Worm (Caenorhabditis elegans) whole organism, young adult: Measurements from ENCODE around the gene C44F1.1.

Source experiments
- B0336.3 ChIP-seq: fragments of 200-800 bp; sonication (Bioruptor generic); IDR thresholded peaks from 2 replicates; pipeline ENCODE4 v1.3.6; 2022; ENCODE audit warnings: missing genetic modification characterization, missing compliant biosample characterization
- F33H1.4 ChIP-seq: fragments of 200-800 bp; sonication (Bioruptor generic); IDR thresholded peaks from 2 replicates; pipeline ENCODE4 v1.3.6; 2022; ENCODE audit warnings: missing genetic modification reagents, missing genetic modification characterization, missing compliant biosample characterization
- F49E8.2 ChIP-seq: sonication (generic microtip); optimal IDR thresholded peaks from 3 replicates; lab custom pipeline; 2017; ENCODE audit warnings: missing genetic modification characterization, mild to moderate bottlenecking, missing compliant biosample characterization, antibody characterized with exemption, moderate library complexity; ENCODE audit not compliant: insufficient read depth
- F55B11.4 ChIP-seq: sonication (generic microtip); optimal IDR thresholded peaks from 2 replicates; lab custom pipeline; 2016; ENCODE audit warnings: missing compliant biosample characterization, missing genetic modification characterization, borderline replicate concordance; ENCODE audit not compliant: insufficient read depth
- K11D2.4 ChIP-seq: fragments of 200-800 bp; sonication (Bioruptor generic); IDR thresholded peaks from 2 replicates; pipeline ENCODE4 v1.3.6; 2022; ENCODE audit warnings: missing genetic modification reagents, missing genetic modification characterization, missing compliant biosample characterization
- Y79H2A.3 ChIP-seq: fragments of 200-800 bp; sonication (Bioruptor generic); conservative IDR thresholded peaks from 2 replicates; pipeline ENCODE4 v1.3.6; 2022; ENCODE audit warnings: missing genetic modification reagents, missing genetic modification characterization, missing compliant biosample characterization
- ama-1 ChIP-seq, 3 experiments: fragments of 150-350 bp in 1 of 3; sonication (generic microtip) in 2 of 3; optimal IDR thresholded peaks; 2 replicates each; lab custom pipeline; 2014 to 2018; ENCODE audit warnings: missing biosample characterization in 2 of 3, missing genetic modification characterization in 2 of 3, missing genetic modification reagents in 2 of 3
- aptf-3 ChIP-seq: fragments of 200-800 bp; sonication (Bioruptor generic); IDR thresholded peaks from 2 replicates; pipeline ENCODE4 v1.3.6; 2022; ENCODE audit warnings: missing genetic modification characterization, missing compliant biosample characterization
- atf-7 ChIP-seq: sonication (generic microtip); optimal IDR thresholded peaks from 2 replicates; lab custom pipeline; 2017; ENCODE audit warnings: mild to moderate bottlenecking, missing genetic modification characterization, missing compliant biosample characterization
- attf-3 ChIP-seq: fragments of 200-800 bp; sonication (Bioruptor generic); conservative IDR thresholded peaks from 2 replicates; pipeline ENCODE4 v1.3.6; 2022; ENCODE audit warnings: missing genetic modification reagents, missing genetic modification characterization, missing compliant biosample characterization
- attf-5 ChIP-seq: fragments of 200-800 bp; sonication (Bioruptor generic); optimal IDR thresholded peaks from 2 replicates; lab custom pipeline; 2018; ENCODE audit warnings: mild to moderate bottlenecking, missing genetic modification characterization, missing compliant biosample characterization
- attf-6 ChIP-seq: fragments of 200-800 bp; sonication (Bioruptor generic); IDR thresholded peaks from 2 replicates; pipeline ENCODE4 v1.3.6; 2022; ENCODE audit warnings: missing genetic modification reagents, missing genetic modification characterization, missing compliant biosample characterization
- cebp-1 ChIP-seq, 2 experiments: fragments of 200-800 bp in 1 of 2; sonication (Bioruptor generic) in 1 of 2; sonication (generic microtip) in 1 of 2; IDR thresholded peaks in 1 of 2; optimal IDR thresholded peaks in 1 of 2; 2 replicates each; pipeline versions ENCODE4 v1.3.6 to Lab custom; 2017 to 2022; ENCODE audit warnings: missing compliant biosample characterization in 2 of 2, missing genetic modification characterization in 2 of 2, mild to moderate bottlenecking in 1 of 2, missing genetic modification reagents in 1 of 2, moderate library complexity in 1 of 2
- ceh-27 ChIP-seq: fragments of 200-800 bp; sonication (Bioruptor generic); optimal IDR thresholded peaks from 2 replicates; lab custom pipeline; 2018; ENCODE audit warnings: mild to moderate bottlenecking, missing genetic modification characterization, moderate library complexity, missing compliant biosample characterization
- chd-7 ChIP-seq: sonication (generic microtip); optimal IDR thresholded peaks from 2 replicates; lab custom pipeline; 2016; ENCODE audit warnings: mild to moderate bottlenecking, missing genetic modification characterization, moderate library complexity, missing compliant biosample characterization
- dox-1 ChIP-seq: fragments of 200-800 bp; sonication (Bioruptor generic); IDR thresholded peaks from 2 replicates; pipeline ENCODE4 v1.3.6; 2022; ENCODE audit warnings: missing genetic modification reagents, missing genetic modification characterization, missing compliant biosample characterization
- efl-1 ChIP-seq: fragments of 150-350 bp; optimal IDR thresholded peaks from 2 replicates; lab custom pipeline; 2014; ENCODE audit warnings: missing biosample characterization, missing genetic modification reagents, missing genetic modification characterization
- him-1 ChIP-seq: sonication (generic microtip); optimal IDR thresholded peaks from 2 replicates; lab custom pipeline; 2016; ENCODE audit warnings: missing genotype, missing genetic modification reagents, missing genetic modification characterization, missing compliant biosample characterization
- hmg-1.2 ChIP-seq: fragments of 200-800 bp; sonication (Bioruptor generic); IDR thresholded peaks from 2 replicates; pipeline ENCODE4 v1.3.6; 2022; ENCODE audit warnings: missing genetic modification reagents, missing genetic modification characterization, missing compliant biosample characterization
- hrde-1 ChIP-seq: sonication (generic microtip); optimal IDR thresholded peaks from 2 replicates; lab custom pipeline; 2016; ENCODE audit warnings: missing genetic modification characterization, mild to moderate bottlenecking, missing compliant biosample characterization, moderate library complexity, missing genotype, missing genetic modification reagents, borderline replicate concordance
- let-526 ChIP-seq: fragments of 200-800 bp; sonication (Bioruptor generic); IDR thresholded peaks from 2 replicates; pipeline ENCODE4 v1.3.6; 2022; ENCODE audit warnings: missing genetic modification reagents, missing genetic modification characterization, missing compliant biosample characterization
- lsl-1 ChIP-seq: fragments of 200-800 bp; sonication (Bioruptor generic); optimal IDR thresholded peaks from 2 replicates; lab custom pipeline; 2018; ENCODE audit warnings: mild to moderate bottlenecking, missing genetic modification characterization, moderate library complexity, missing compliant biosample characterization
- madf-3 ChIP-seq: fragments of 200-800 bp; sonication (Bioruptor generic); IDR thresholded peaks from 2 replicates; pipeline ENCODE4 v1.3.6; 2022; ENCODE audit warnings: missing genetic modification reagents, missing genetic modification characterization, missing compliant biosample characterization
- madf-6 ChIP-seq: fragments of 200-800 bp; sonication (Bioruptor generic); IDR thresholded peaks from 2 replicates; pipeline ENCODE4 v1.3.6; 2022; ENCODE audit warnings: missing genetic modification reagents, missing genetic modification characterization, missing compliant biosample characterization
- nfyb-1 ChIP-seq: fragments of 200-800 bp; sonication (Bioruptor generic); IDR thresholded peaks from 2 replicates; pipeline ENCODE4 v1.3.6; 2022; ENCODE audit warnings: missing genetic modification reagents, missing genetic modification characterization, missing compliant biosample characterization
- nhr-80 ChIP-seq: sonication (generic microtip); optimal IDR thresholded peaks from 2 replicates; lab custom pipeline; 2016; ENCODE audit warnings: missing genetic modification characterization, missing compliant biosample characterization
- rcor-1 ChIP-seq: fragments of 200-800 bp; sonication (Bioruptor generic); IDR thresholded peaks from 2 replicates; pipeline ENCODE4 v1.3.6; 2022; ENCODE audit warnings: missing genetic modification reagents, missing genetic modification characterization, missing compliant biosample characterization
- rec-8 ChIP-seq, 2 experiments: sonication (generic microtip); optimal IDR thresholded peaks; 2 replicates each; lab custom pipeline; 2016; ENCODE audit warnings: mild to moderate bottlenecking in 2 of 2, missing genetic modification characterization in 2 of 2, missing genetic modification reagents in 2 of 2, missing genotype in 2 of 2, missing biosample characterization in 1 of 2, missing compliant biosample characterization in 1 of 2, moderate library complexity in 1 of 2
- repo-1 ChIP-seq: sonication (generic microtip); optimal IDR thresholded peaks from 2 replicates; lab custom pipeline; 2017; ENCODE audit warnings: mild to moderate bottlenecking, missing genetic modification characterization, missing compliant biosample characterization
- snpc-1.3 ChIP-seq: sonication (generic microtip); optimal IDR thresholded peaks from 2 replicates; lab custom pipeline; 2017; ENCODE audit warnings: missing genetic modification characterization, mild to moderate bottlenecking, missing compliant biosample characterization, antibody characterized with exemption, moderate library complexity, missing genotype, missing genetic modification reagents; ENCODE audit not compliant: insufficient read depth
- snpc-4 ChIP-seq, 5 experiments: fragments of 150-350 bp in 1 of 5; sonication (generic microtip) in 4 of 5; optimal IDR thresholded peaks; 2 replicates each; lab custom pipeline; 2014 to 2018; ENCODE audit warnings: missing genetic modification characterization in 5 of 5, missing biosample characterization in 3 of 5, antibody characterized with exemption in 2 of 5, mild to moderate bottlenecking in 2 of 5, missing compliant biosample characterization in 2 of 5, missing genotype in 2 of 5, moderate library complexity in 2 of 5, missing genetic modification reagents in 1 of 5
- somi-1 ChIP-seq: fragments of 200-800 bp; sonication (Bioruptor generic); optimal IDR thresholded peaks from 2 replicates; lab custom pipeline; 2018; ENCODE audit warnings: mild to moderate bottlenecking, missing genetic modification characterization, missing compliant biosample characterization
- tbp1 ChIP-seq: fragments of 200-800 bp; sonication (Bioruptor generic); optimal IDR thresholded peaks from 2 replicates; lab custom pipeline; 2018; ENCODE audit warnings: mild to moderate bottlenecking, missing genetic modification characterization, missing compliant biosample characterization
- xnd-1 ChIP-seq: sonication (generic microtip); optimal IDR thresholded peaks from 2 replicates; lab custom pipeline; 2016; ENCODE audit warnings: missing genotype, missing genetic modification reagents, missing genetic modification characterization, missing compliant biosample characterization
- ztf-22 ChIP-seq: fragments of 200-800 bp; sonication (Bioruptor generic); optimal IDR thresholded peaks from 2 replicates; lab custom pipeline; 2018; ENCODE audit warnings: mild to moderate bottlenecking, missing genetic modification characterization, moderate library complexity, missing compliant biosample characterization
- ztf-25 ChIP-seq: fragments of 200-800 bp; sonication (Bioruptor generic); IDR thresholded peaks from 2 replicates; pipeline ENCODE4 v1.3.6; 2022; ENCODE audit warnings: missing genetic modification reagents, missing genetic modification characterization, missing compliant biosample characterization
- ztf-26 ChIP-seq: sonication (generic microtip); optimal IDR thresholded peaks from 2 replicates; lab custom pipeline; 2017; ENCODE audit warnings: missing genetic modification characterization, missing compliant biosample characterization
- ztf-28 ChIP-seq: fragments of 200-800 bp; sonication (Bioruptor generic); IDR thresholded peaks from 2 replicates; pipeline ENCODE4 v1.3.6; 2022; ENCODE audit warnings: missing genetic modification reagents, missing genetic modification characterization, missing compliant biosample characterization
- ztf-3 ChIP-seq: fragments of 200-800 bp; sonication (Bioruptor generic); optimal IDR thresholded peaks from 2 replicates; lab custom pipeline; 2018; ENCODE audit warnings: mild to moderate bottlenecking, missing genetic modification characterization, missing compliant biosample characterization
- ztf-6 ChIP-seq: fragments of 200-800 bp; sonication (Bioruptor generic); IDR thresholded peaks from 2 replicates; pipeline ENCODE4 v1.3.6; 2022; ENCODE audit warnings: missing genetic modification reagents, missing genetic modification characterization, missing compliant biosample characterization

The C44F1.1 gene

DNA sequence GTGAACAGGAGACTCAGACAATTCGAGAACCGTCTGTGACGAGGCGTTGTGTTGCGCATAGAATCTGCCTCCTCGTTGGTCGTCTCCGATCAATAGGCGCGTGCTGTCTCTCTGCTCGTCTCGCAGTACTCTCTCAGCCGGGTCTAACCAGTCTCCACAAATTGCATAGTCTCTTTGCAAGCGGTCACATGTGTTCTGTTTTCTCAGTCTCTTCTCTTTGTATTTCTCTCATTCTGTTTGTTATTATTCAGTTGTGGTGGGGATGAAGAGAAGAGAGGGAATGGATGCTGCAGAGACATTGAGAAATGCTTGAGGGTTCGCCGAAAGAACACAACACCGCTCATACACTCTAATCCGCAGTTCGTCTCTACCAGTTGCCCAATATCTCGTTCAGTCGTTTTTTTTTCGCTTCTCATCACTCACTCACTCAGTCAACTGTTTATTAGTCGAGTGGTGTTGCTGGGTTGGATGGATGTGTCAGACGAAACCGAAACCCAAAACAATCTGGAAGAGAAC lies 36.1 kb upstream of the C44F1.1 start (continued):
- TF ChIP-seq F55B11.4 (tag; lab: Kevin White, UChicago) (no peak), atf-7 (tag; lab: Kevin White, UChicago) (peak; percentile 84), ztf-28 (GFP tag; lab: Robert Waterston, UW) (no peak), ztf-6 (GFP tag; lab: Robert Waterston, UW) (no peak)

DNA sequence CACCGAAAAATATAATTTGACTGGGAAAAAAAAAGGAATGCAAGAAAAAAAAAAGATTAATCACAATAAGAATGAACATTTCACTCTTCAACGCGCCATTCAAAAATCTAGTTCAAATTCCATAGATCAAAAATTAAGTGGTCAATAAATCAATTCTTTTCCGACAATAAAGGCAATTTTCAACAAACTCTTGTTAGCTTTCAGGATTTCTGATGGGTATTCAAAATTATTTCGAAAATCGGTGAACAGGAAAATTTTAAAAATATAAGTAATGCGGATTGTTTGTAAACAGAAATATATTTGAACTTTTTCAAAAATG lies 35.5 kb upstream of the C44F1.1 start:
- TF ChIP-seq attf-3 (GFP tag; lab: Robert Waterston, UW) (no peak), him-1 (tag; lab: Kevin White, UChicago) (peak; percentile 30), nhr-80 (no peak), rcor-1 (GFP tag; lab: Robert Waterston, UW) (no peak), madf-6 (GFP tag; lab: Robert Waterston, UW) (peak; percentile 58; the same call in 1 of the 2 replicates), Y79H2A.3 (GFP tag; lab: Robert Waterston, UW) (no peak), efl-1 (GFP tag; lab: Kevin White, UChicago) (peak; percentile 60), snpc-1.3 (no peak), ztf-25 (GFP tag; lab: Robert Waterston, UW) (no peak)

DNA sequence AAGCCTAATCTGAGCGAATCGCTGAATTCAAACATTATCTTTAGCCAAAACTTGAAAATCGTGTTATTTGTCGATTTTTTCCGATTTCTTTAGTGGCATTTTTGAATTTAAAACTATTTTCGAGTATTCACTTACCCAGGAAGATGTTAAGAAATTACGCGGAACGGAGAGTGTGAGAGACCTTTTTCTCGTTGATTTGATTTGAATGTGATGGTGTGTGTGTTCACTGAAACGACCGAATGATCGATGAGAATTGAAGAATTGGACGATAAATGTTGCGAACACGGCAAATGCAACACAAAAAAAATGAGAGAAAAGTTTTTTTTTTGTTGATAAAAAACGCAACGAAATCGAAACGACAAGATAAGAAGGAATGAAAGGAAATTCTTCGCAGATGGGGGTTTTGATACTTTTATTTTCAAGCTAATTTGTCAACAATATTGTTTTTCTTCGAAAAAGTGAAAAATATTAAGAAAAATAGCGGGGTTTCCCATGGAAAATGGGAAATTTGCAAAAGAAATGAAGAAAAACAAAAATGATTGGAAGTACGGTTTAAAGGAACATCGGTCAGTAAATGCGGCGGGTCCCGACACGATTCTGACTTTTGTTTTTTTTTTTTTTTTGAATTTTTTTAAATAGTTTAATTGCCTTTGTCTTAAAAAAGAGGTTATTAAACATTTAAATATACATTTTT lies 35.0 kb upstream of the C44F1.1 start, which contains the start of gene mtm-3:
mtm-3 (minus strand) TSS at position 228 of the 694 bp plus-strand sequence.
- TF ChIP-seq nfyb-1 (GFP tag; lab: Robert Waterston, UW) (no peak), F33H1.4 (peak; percentile 80), chd-7 (tag; lab: Kevin White, UChicago) (no peak), let-526 (GFP tag; lab: Robert Waterston, UW) (no peak), nhr-80 (peak; percentile 10), madf-6 (GFP tag; lab: Robert Waterston, UW) (peak; percentile 64; the same call in 1 of the 2 replicates), ztf-22 (GFP tag; lab: Kevin White, UChicago) (no peak), lsl-1 (GFP tag; lab: Kevin White, UChicago) (peak; percentile 75), F49E8.2 (tag; lab: Kevin White, UChicago) (peak; percentile 7), ztf-3 (GFP tag; lab: Kevin White, UChicago) (no peak), xnd-1 (tag; lab: Kevin White, UChicago) (peak; percentile 36)
- TF ChIP-seq, all 124 proteins: peak for 6

DNA sequence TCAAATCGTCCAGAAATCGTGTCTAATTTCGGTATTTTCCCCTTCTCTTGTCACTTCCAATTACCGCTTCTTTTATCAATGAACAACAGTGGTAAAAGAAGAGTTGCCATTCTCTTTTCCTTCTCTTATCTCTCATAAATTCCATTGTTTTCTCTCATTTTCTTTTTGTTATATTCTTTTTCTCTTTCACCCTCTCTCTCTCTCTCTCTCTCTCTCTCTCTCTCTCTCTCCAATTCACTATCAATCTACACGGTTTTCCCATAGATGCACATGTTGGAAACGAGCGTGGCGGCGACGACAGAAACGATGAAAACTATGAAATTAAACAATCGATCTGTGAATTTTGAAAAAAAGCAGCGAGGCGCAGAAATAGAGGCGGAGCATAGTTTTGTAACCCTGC lies 33.9 kb upstream of the C44F1.1 start:
- TF ChIP-seq ama-1 (optimal IDR thresholded peaks at IDR 0.05; lab: Kevin White, UChicago): peak; percentile 56
- TF ChIP-seq ama-1 (GFP tag; optimal IDR thresholded peaks at IDR 0.05; lab: Kevin White, UChicago): no peak
- no peak for TF ChIP-seq ztf-22 (GFP tag; lab: Kevin White, UChicago)
- TF ChIP-seq somi-1 (GFP tag; lab: Kevin White, UChicago): peak; percentile 39
- TF ChIP-seq hmg-1.2: peak; percentile 42; the same call in 1 of the 2 replicates
- TF ChIP-seq aptf-3: no peak
- no peak for TF ChIP-seq ceh-27 (GFP tag; lab: Kevin White, UChicago)
- no peak for TF ChIP-seq snpc-4 (GFP tag; optimal IDR thresholded peaks at IDR 0.05; lab: Kevin White, UChicago)
- peak in 1 of 4 experiments; percentile 0 for TF ChIP-seq snpc-4 (tag; optimal IDR thresholded peaks at IDR 0.05; lab: Kevin White, UChicago)
- TF ChIP-seq ztf-26: peak; percentile 41
- TF ChIP-seq K11D2.4: peak; percentile 46; the same call in 1 of the 2 replicates
- 0 out of 2 replicates have a peak, but pooled peaks have one; percentile 21 for TF ChIP-seq madf-3 (GFP tag; lab: Robert Waterston, UW)
- TF ChIP-seq hrde-1: no peak
- TF ChIP-seq repo-1: no peak
- no peak for TF ChIP-seq rec-8 (tag; optimal IDR thresholded peaks at IDR 0.05; lab: Kevin White, UChicago)
- TF ChIP-seq attf-5 (GFP tag; lab: Kevin White, UChicago): peak; percentile 39
- no peak for TF ChIP-seq cebp-1 (GFP tag; IDR thresholded peaks at IDR 0.05; lab: Robert Waterston, UW)
- peak; percentile 25 for TF ChIP-seq cebp-1 (tag; optimal IDR thresholded peaks at IDR 0.05; lab: Kevin White, UChicago)
- TF ChIP-seq attf-6 (GFP tag; lab: Robert Waterston, UW): no peak
- peak; percentile 56 for TF ChIP-seq dox-1
- TF ChIP-seq B0336.3 (GFP tag; lab: Robert Waterston, UW): peak; percentile 61; the same call in 1 of the 2 replicates
- TF ChIP-seq tbp1 (GFP tag; lab: Kevin White, UChicago): peak; percentile 30
